Fruit fly (Drosophila melanogaster): Measurements from ENCODE around the gene CG8132.

The CG8132 gene

DNA sequence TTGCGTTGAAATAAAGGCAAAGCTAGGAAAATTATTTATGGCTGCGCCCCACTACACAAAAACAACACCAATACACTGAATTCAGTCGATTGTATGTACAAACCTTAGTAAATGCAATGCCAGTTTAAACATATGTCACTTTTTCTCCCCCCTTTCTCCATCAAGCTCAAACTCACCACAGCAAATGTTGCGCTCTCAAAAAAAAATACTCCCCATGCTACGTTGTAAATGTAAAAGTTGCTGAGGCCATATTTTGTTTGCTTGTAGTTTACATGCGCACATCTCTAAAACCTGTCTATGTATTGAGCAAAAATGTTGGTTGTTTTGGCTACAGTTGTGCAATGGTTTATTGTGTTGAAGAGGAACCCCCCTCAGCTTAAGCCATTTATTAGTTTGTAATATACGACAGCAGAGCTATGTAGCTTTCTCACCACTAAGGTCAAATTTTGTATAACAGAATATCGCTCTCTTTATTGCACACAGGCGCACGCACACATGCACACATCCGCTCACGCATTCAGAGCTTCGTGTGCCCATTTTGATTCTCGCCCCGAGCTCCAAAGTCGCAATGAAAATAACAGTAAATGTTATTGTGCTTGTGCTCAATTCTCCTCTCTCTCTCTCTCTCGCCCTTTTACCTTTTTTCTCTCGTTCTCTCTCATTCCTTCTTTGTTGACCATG, 48.6 kb upstream of the CG8132 start (continued):
- no peak for TF ChIP-seq YL-1 (GFP tag; optimal IDR thresholded peaks at IDR 0.05)
- TF ChIP-seq CG6765 (GFP tag; optimal IDR thresholded peaks at IDR 0.05) = no peak
- no peak for TF ChIP-seq CG10147 (GFP tag; optimal IDR thresholded peaks at IDR 0.05)
- TF ChIP-seq CG33557 (GFP tag; optimal IDR thresholded peaks at IDR 0.05) = peak; percentile 23
- TF ChIP-seq CG6272 (GFP tag; IDR thresholded peaks at IDR 0.05) = no peak
- TF ChIP-seq CG11085 (GFP tag; IDR thresholded peaks at IDR 0.05) = no peak
- TF ChIP-seq Gug (GFP tag; IDR thresholded peaks at IDR 0.05) = no peak
- TF ChIP-seq her (GFP tag; optimal IDR thresholded peaks at IDR 0.05) = no peak
- TF ChIP-seq bbx (GFP tag; IDR thresholded peaks at IDR 0.05; ENCODE audit: partially characterized antibody) = no peak
- TF ChIP-seq hbn (GFP tag; IDR thresholded peaks at IDR 0.05; ENCODE audit: partially characterized antibody) = no peak
- no peak for TF ChIP-seq CG14710 (tag; optimal IDR thresholded peaks at IDR 0.05)
- peak; percentile 72 for TF ChIP-seq twi (tag; optimal IDR thresholded peaks at IDR 0.05)
- no peak for TF ChIP-seq CG12071 (GFP tag; optimal IDR thresholded peaks at IDR 0.05)
- no peak for TF ChIP-seq pan (optimal IDR thresholded peaks at IDR 0.05)
- TF ChIP-seq pan (GFP tag; optimal IDR thresholded peaks at IDR 0.05 in 1 of 2, IDR thresholded peaks at IDR 0.05 in 1 of 2) = no peak
- TF ChIP-seq mirr (GFP tag; optimal IDR thresholded peaks at IDR 0.05) = peak; percentile 86
- peak; percentile 87 for TF ChIP-seq Deaf1 (tag; optimal IDR thresholded peaks at IDR 0.05)
- no peak for TF ChIP-seq aop (GFP tag; IDR thresholded peaks at IDR 0.05)
- peak; percentile 87 for TF ChIP-seq sug (tag; optimal IDR thresholded peaks at IDR 0.05)
- TF ChIP-seq pita (GFP tag; optimal IDR thresholded peaks at IDR 0.05) = no peak
- TF ChIP-seq Mad (GFP tag; optimal IDR thresholded peaks at IDR 0.05) = no peak
- TF ChIP-seq CG10462 (GFP tag; optimal IDR thresholded peaks at IDR 0.05) = no peak
- no peak for TF ChIP-seq Six4 (GFP tag; optimal IDR thresholded peaks at IDR 0.05)
- no peak for TF ChIP-seq CG14860 (GFP tag; IDR thresholded peaks at IDR 0.05; ENCODE audit: partially characterized antibody)
- no peak for TF ChIP-seq pzg (GFP tag; optimal IDR thresholded peaks at IDR 0.05)
- no peak for TF ChIP-seq MTF-1 (GFP tag; optimal IDR thresholded peaks at IDR 0.05; ENCODE audit: borderline replicate concordance)
- no peak for TF ChIP-seq CG10979 (tag; optimal IDR thresholded peaks at IDR 0.05)
- no peak for TF ChIP-seq NK7.1 (GFP tag; optimal IDR thresholded peaks at IDR 0.05)
- peak; percentile 20 for TF ChIP-seq HLHmδ (GFP tag; optimal IDR thresholded peaks at IDR 0.05)
- no peak for TF ChIP-seq Max (GFP tag; optimal IDR thresholded peaks at IDR 0.05)
- no peak for TF ChIP-seq D19B (GFP tag; optimal IDR thresholded peaks at IDR 0.05)
- TF ChIP-seq ash1 (GFP tag; optimal IDR thresholded peaks at IDR 0.05) = no peak
- TF ChIP-seq gt (GFP tag; IDR thresholded peaks at IDR 0.05) = no peak
- TF ChIP-seq cwo (GFP tag; optimal IDR thresholded peaks at IDR 0.05) = no peak
- TF ChIP-seq fru (optimal IDR thresholded peaks at IDR 0.05) = no peak
- TF ChIP-seq CG2678 (tag; optimal IDR thresholded peaks at IDR 0.05) = no peak
- TF ChIP-seq crc (GFP tag; optimal IDR thresholded peaks at IDR 0.05) = no peak
- TF ChIP-seq ab (GFP tag; optimal IDR thresholded peaks at IDR 0.05) = peak; percentile 5
- TF ChIP-seq p53 (GFP tag; optimal IDR thresholded peaks at IDR 0.05) = no peak
- TF ChIP-seq abd-A (tag; optimal IDR thresholded peaks at IDR 0.05) = peak; percentile 99
- TF ChIP-seq Dad (GFP tag; optimal IDR thresholded peaks at IDR 0.05) = no peak
- peak in 1 of 2 experiments; percentile 95 for TF ChIP-seq Hr78 (GFP tag; optimal IDR thresholded peaks at IDR 0.05)
- TF ChIP-seq ems (GFP tag; optimal IDR thresholded peaks at IDR 0.05) = no peak
- no peak for TF ChIP-seq emc (GFP tag; optimal IDR thresholded peaks at IDR 0.05)
- peak; percentile 85 for TF ChIP-seq sqz (GFP tag; optimal IDR thresholded peaks at IDR 0.05)
- TF ChIP-seq Trl (optimal IDR thresholded peaks at IDR 0.05) = peak; percentile 89 to 98
- peak; percentile 16 for TF ChIP-seq Trl (GFP tag; optimal IDR thresholded peaks at IDR 0.05)
- TF ChIP-seq ATbp (GFP tag; optimal IDR thresholded peaks at IDR 0.05) = peak; percentile 40
- no peak for TF ChIP-seq CG11723 (GFP tag; optimal IDR thresholded peaks at IDR 0.05)
- TF ChIP-seq CG4820 (GFP tag; optimal IDR thresholded peaks at IDR 0.05) = no peak
- no peak for TF ChIP-seq CG17912 (GFP tag; optimal IDR thresholded peaks at IDR 0.05)
